Fruit fly (Drosophila melanogaster) whole organism, prepupa: ENCODE measurements around the gene Alp4.

Source experiments
- CG7368 ChIP-seq: fragments of 200-800 bp; sonication (Bioruptor generic); optimal IDR thresholded peaks from 3 replicates; lab custom pipeline; 2016; ENCODE audit warnings: missing biosample characterization, missing genetic modification characterization
- CG9139 ChIP-seq: fragments of 200-800 bp; sonication (Bioruptor generic); optimal IDR thresholded peaks from 3 replicates; lab custom pipeline; 2017; ENCODE audit warnings: missing biosample characterization, mild to moderate bottlenecking, missing genetic modification characterization
- Eip75B ChIP-seq: fragments of 200-800 bp; sonication (Bioruptor generic); optimal IDR thresholded peaks from 3 replicates; lab custom pipeline; 2016; ENCODE audit warnings: missing biosample characterization, missing genetic modification characterization
- Gug ChIP-seq: fragments of 200-800 bp; sonication (Bioruptor generic); IDR thresholded peaks from 2 replicates; pipeline ENCODE4 v1.3.6; 2022; ENCODE audit warnings: missing biosample characterization, missing genetic modification characterization
- Smox ChIP-seq: fragments of 200-800 bp; sonication (Bioruptor generic); optimal IDR thresholded peaks from 3 replicates; lab custom pipeline; 2016; ENCODE audit warnings: missing biosample characterization, missing genetic modification characterization
- esn ChIP-seq: fragments of 200-800 bp; sonication (Bioruptor generic); optimal IDR thresholded peaks from 2 replicates; lab custom pipeline; 2016; ENCODE audit warnings: missing biosample characterization, mild to moderate bottlenecking, missing genetic modification characterization, moderate library complexity

- TF ChIP-seq CG7368 (GFP tag; lab: Kevin White, UChicago) (peak; percentile 85), Eip75B (GFP tag; lab: Kevin White, UChicago) (peak; percentile 77), Gug (GFP tag; lab: Robert Waterston, UW) (peak; percentile 69), Smox (GFP tag; lab: Kevin White, UChicago) (peak; percentile 89), esn (GFP tag; lab: Kevin White, UChicago) (peak; percentile 94), CG9139 (peak; percentile 48)
These were observed 10.5 kb downstream of the Alp4 start for dm6 chr3R:31059036-31059806.
